Fruit fly (Drosophila melanogaster): Measurements from ENCODE around the gene Cpr76Ba.

The Cpr76Ba gene

dm6 chr3L:19560695-19561246 is 42.6 kb upstream of the Cpr76Ba start (continued):
- TF ChIP-seq hbn (GFP tag; IDR thresholded peaks at IDR 0.05; ENCODE audit: partially characterized antibody) (no peak), org-1 (GFP tag; optimal IDR thresholded peaks at IDR 0.05) (peak; percentile 93), CG11398 (GFP tag; optimal IDR thresholded peaks at IDR 0.05) (peak; percentile 84), Tbp (GFP tag; optimal IDR thresholded peaks at IDR 0.05) (no peak), ranshi (GFP tag; IDR thresholded peaks at IDR 0.05) (peak; percentile 95), Camta (GFP tag; optimal IDR thresholded peaks at IDR 0.05) (peak; percentile 94), CG4328 (GFP tag; optimal IDR thresholded peaks at IDR 0.05) (peak; percentile 94), tll (GFP tag; optimal IDR thresholded peaks at IDR 0.05) (peak in 1 of 2 experiments; percentile 92), CG31388 (GFP tag; optimal IDR thresholded peaks at IDR 0.05) (peak; percentile 90), ci (GFP tag; IDR thresholded peaks at IDR 0.05) (peak; percentile 97), disco-r (GFP tag; optimal IDR thresholded peaks at IDR 0.05) (peak; percentile 83), CG1024 (GFP tag; IDR thresholded peaks at IDR 0.05) (peak; percentile 91), shn (GFP tag; optimal IDR thresholded peaks at IDR 0.05) (peak; percentile 61), tna (GFP tag; IDR thresholded peaks at IDR 0.05; ENCODE audit: partially characterized antibody) (no peak), CG10321 (GFP tag; IDR thresholded peaks at IDR 0.05) (peak; percentile 67; the same call in 1 of the 2 replicates), NfI (GFP tag; optimal IDR thresholded peaks at IDR 0.05) (peak; percentile 93), CG18619 (GFP tag; optimal IDR thresholded peaks at IDR 0.05) (peak; percentile 92), dmrt99B (tag; optimal IDR thresholded peaks at IDR 0.05) (peak; percentile 96), slou (GFP tag; optimal IDR thresholded peaks at IDR 0.05) (peak; percentile 91), CG7928 (GFP tag; optimal IDR thresholded peaks at IDR 0.05) (peak; percentile 67), CG31441 (GFP tag; IDR thresholded peaks at IDR 0.05) (peak; percentile 95), hb (GFP tag; IDR thresholded peaks at IDR 0.05; ENCODE audit: partially characterized antibody) (no peak), CG9797 (GFP tag; optimal IDR thresholded peaks at IDR 0.05) (peak; percentile 43), zfh2 (GFP tag; optimal IDR thresholded peaks at IDR 0.05) (peak; percentile 90), CG33557 (GFP tag; optimal IDR thresholded peaks at IDR 0.05) (peak; percentile 97), CG8944 (GFP tag; optimal IDR thresholded peaks at IDR 0.05) (peak; percentile 89), CG17385 (GFP tag; optimal IDR thresholded peaks at IDR 0.05) (peak; percentile 93), CG1792 (GFP tag; optimal IDR thresholded peaks at IDR 0.05) (peak; percentile 81), tup (GFP tag; optimal IDR thresholded peaks at IDR 0.05) (peak; percentile 87), CG17568 (GFP tag; optimal IDR thresholded peaks at IDR 0.05) (peak; percentile 93), yki (optimal IDR thresholded peaks at IDR 0.05) (no peak), Rfx (GFP tag; IDR thresholded peaks at IDR 0.05) (peak; percentile 95), CG30403 (GFP tag; optimal IDR thresholded peaks at IDR 0.05) (peak; percentile 97), lola (GFP tag; optimal IDR thresholded peaks at IDR 0.05) (peak in 1 of 3 experiments; percentile 97), pros (GFP tag; optimal IDR thresholded peaks at IDR 0.05) (peak; percentile 40), Spps (tag; optimal IDR thresholded peaks at IDR 0.05) (peak; percentile 95), Stat92E (GFP tag; optimal IDR thresholded peaks at IDR 0.05) (peak in 1 of 3 experiments; percentile 90), ac (GFP tag; optimal IDR thresholded peaks at IDR 0.05) (peak; percentile 97), Atf-2 (GFP tag; optimal IDR thresholded peaks at IDR 0.05) (peak; percentile 91), hkb (optimal IDR thresholded peaks at IDR 0.05) (no peak), hkb (GFP tag; IDR thresholded peaks at IDR 0.05) (peak; percentile 97), hth (optimal IDR thresholded peaks at IDR 0.05) (no peak), corto (GFP tag; optimal IDR thresholded peaks at IDR 0.05) (peak; percentile 92), CG13894 (tag; optimal IDR thresholded peaks at IDR 0.05) (peak; percentile 91), eyg (GFP tag; optimal IDR thresholded peaks at IDR 0.05) (peak; percentile 68), CG18262 (tag; optimal IDR thresholded peaks at IDR 0.05) (peak; percentile 95), CG4360 (GFP tag; IDR thresholded peaks at IDR 0.05) (peak; percentile 79), cg (GFP tag; optimal IDR thresholded peaks at IDR 0.05) (no peak), CG6683 (GFP tag; optimal IDR thresholded peaks at IDR 0.05) (peak; percentile 77), Rx (GFP tag; IDR thresholded peaks at IDR 0.05) (peak; percentile 87)

All from whole organism, embryonic.